Worm (Caenorhabditis elegans): ENCODE measurements around the gene sars-2.

DNA sequence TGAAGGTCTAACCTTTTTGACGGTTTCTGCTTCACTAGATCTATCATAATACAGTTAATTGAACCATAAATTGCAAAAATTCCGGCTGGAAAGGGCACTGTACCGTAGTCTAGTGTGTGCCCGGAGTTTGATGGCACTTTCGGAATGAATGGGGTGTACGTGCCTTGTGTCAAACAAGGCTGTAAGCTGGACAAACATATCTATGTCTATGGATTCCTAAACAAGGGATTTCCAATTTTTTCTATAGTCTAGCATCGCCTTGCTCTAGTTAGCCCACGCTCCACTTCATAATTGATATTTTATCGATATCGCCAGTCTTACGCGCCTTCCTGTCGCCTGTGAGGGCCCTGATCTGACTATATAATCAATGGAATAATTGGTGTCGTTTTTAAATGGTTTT is 10.9 kb upstream of the sars-2 start, which contains the start of gene oac-52:
- TF ChIP-seq fax-1 (tag; optimal IDR thresholded peaks at IDR 0.05) (no peak), C08G9.2 (tag; optimal IDR thresholded peaks at IDR 0.05) (no peak), pha-4 (tag; optimal IDR thresholded peaks at IDR 0.05) (no peak), pqm-1 (tag; optimal IDR thresholded peaks at IDR 0.05) (no peak), sox-4 (tag; optimal IDR thresholded peaks at IDR 0.05) (no peak), nhr-11 (tag; optimal IDR thresholded peaks at IDR 0.05) (no peak)
